Worm (Caenorhabditis elegans): ENCODE results near the gene F49C5.11.

ce11 chrII:12606108-12606507, 50.4 kb downstream of the F49C5.11 start:
- TF ChIP-seq ama-1 (optimal IDR thresholded peaks at IDR 0.05) (no peak), nhr-11 (tag; optimal IDR thresholded peaks at IDR 0.05) (no peak), elt-2 (tag; optimal IDR thresholded peaks at IDR 0.05) (no peak), unc-86 (tag; optimal IDR thresholded peaks at IDR 0.05) (no peak)
